Worm (Caenorhabditis elegans) whole organism, L1 larva: ENCODE results near the gene F53B3.6.

ENCODE experiments used
- ama-1 ChIP-seq: fragments of 150-350 bp; optimal IDR thresholded peaks from 2 replicates; lab custom pipeline; 2014
- ceh-82 ChIP-seq, 3 experiments: fragments of 150-350 bp in 1 of 3; sonication (generic microtip) in 2 of 3; optimal IDR thresholded peaks; 2 replicates each; lab custom pipeline; 2014 to 2017; ENCODE audit warnings: missing biosample characterization in 3 of 3, missing genetic modification characterization in 3 of 3
- efl-1 ChIP-seq, 4 experiments: fragments of 150-350 bp; optimal IDR thresholded peaks in 3 of 4; peaks in 1 of 4; 1 replicate in 1 of 4; 2 replicates in 3 of 4; lab custom pipeline; 2014; ENCODE audit warnings: missing biosample characterization in 2 of 4, missing genetic modification characterization in 2 of 4, missing genetic modification reagents in 2 of 4
- egl-27 ChIP-seq, 2 experiments: fragments of 150-350 bp in 1 of 2; sonication (generic microtip); optimal IDR thresholded peaks; 3 replicates each; lab custom pipeline; 2017 to 2018; ENCODE audit warnings: missing biosample characterization in 2 of 2, missing genetic modification characterization in 2 of 2, missing genetic modification reagents in 2 of 2
- mdl-1 ChIP-seq, 2 experiments: fragments of 150-350 bp; optimal IDR thresholded peaks; 2 replicates each; lab custom pipeline; 2014 to 2017; ENCODE audit warnings: missing biosample characterization in 2 of 2, missing genetic modification characterization in 2 of 2, inconsistent platforms in 1 of 2
- nhr-84 ChIP-seq: sonication (generic microtip); optimal IDR thresholded peaks from 2 replicates; lab custom pipeline; 2017; ENCODE audit warnings: missing biosample characterization, missing genetic modification characterization
- zag-1 ChIP-seq: fragments of 150-350 bp; optimal IDR thresholded peaks from 2 replicates; lab custom pipeline; 2014; ENCODE audit warnings: missing biosample characterization, missing genetic modification characterization

- TF ChIP-seq mdl-1 (tag; optimal IDR thresholded peaks at IDR 0.05; lab: Kevin White, UChicago) (no peak), zag-1 (tag; lab: Kevin White, UChicago) (no peak), ama-1 (lab: Kevin White, UChicago) (no peak), efl-1 (optimal IDR thresholded peaks at IDR 0.05; lab: Kevin White, UChicago) (no peak), efl-1 (GFP tag; optimal IDR thresholded peaks at IDR 0.05 in 1 of 2; lab: Kevin White, UChicago) (peak in 1 of 2 experiments; percentile 23), egl-27 (tag; optimal IDR thresholded peaks at IDR 0.05; lab: Kevin White, UChicago) (no peak), ceh-82 (tag; optimal IDR thresholded peaks at IDR 0.05; lab: Kevin White, UChicago) (no peak), nhr-84 (tag; lab: Kevin White, UChicago) (no peak)
Measured at ce11 chrX:2903715-2904419, 39.8 kb downstream of the F53B3.6 start.
